Worm (Caenorhabditis elegans) whole organism, late embryonic: ENCODE results near the gene F53F1.2.

ENCODE experiments used
- C38D4.7 ChIP-seq: fragments of 200-800 bp; sonication (Bioruptor generic); optimal IDR thresholded peaks from 2 replicates; lab custom pipeline; 2018; ENCODE audit warnings: mild to moderate bottlenecking, missing genetic modification characterization, moderate library complexity, missing compliant biosample characterization
- F13H6.1 ChIP-seq: sonication (generic microtip); optimal IDR thresholded peaks from 2 replicates; lab custom pipeline; 2016; ENCODE audit warnings: missing genetic modification characterization, missing compliant biosample characterization
- K02D7.2 ChIP-seq: sonication (generic microtip); optimal IDR thresholded peaks from 2 replicates; lab custom pipeline; 2017; ENCODE audit warnings: mild to moderate bottlenecking, missing genetic modification characterization, missing compliant biosample characterization
- T23F11.4 ChIP-seq: fragments of 200-800 bp; sonication (Bioruptor generic); optimal IDR thresholded peaks from 2 replicates; lab custom pipeline; 2018; ENCODE audit warnings: mild to moderate bottlenecking, missing genetic modification characterization, missing compliant biosample characterization
- Y22D7AL.16 ChIP-seq: sonication (generic microtip); optimal IDR thresholded peaks from 2 replicates; lab custom pipeline; 2016; ENCODE audit warnings: missing genetic modification characterization, missing compliant biosample characterization
- ahr-1 ChIP-seq: sonication (generic microtip); optimal IDR thresholded peaks from 2 replicates; lab custom pipeline; 2016; ENCODE audit warnings: missing genetic modification characterization, missing compliant biosample characterization
- ceh-14 ChIP-seq: sonication (generic microtip); optimal IDR thresholded peaks from 2 replicates; lab custom pipeline; 2016; ENCODE audit warnings: missing genotype, missing genetic modification characterization, missing compliant biosample characterization
- ceh-18 ChIP-seq: sonication (generic microtip); optimal IDR thresholded peaks from 2 replicates; lab custom pipeline; 2016; ENCODE audit warnings: missing genetic modification characterization, missing compliant biosample characterization
- ceh-22 ChIP-seq: sonication (generic microtip); optimal IDR thresholded peaks from 2 replicates; lab custom pipeline; 2017; ENCODE audit warnings: missing biosample characterization, missing genetic modification characterization
- ceh-24 ChIP-seq: sonication (generic microtip); optimal IDR thresholded peaks from 2 replicates; lab custom pipeline; 2016; ENCODE audit warnings: mild to moderate bottlenecking, missing genetic modification characterization, missing compliant biosample characterization
- ceh-30 ChIP-seq: fragments of 150-350 bp; optimal IDR thresholded peaks from 2 replicates; lab custom pipeline; 2014; ENCODE audit warnings: missing biosample characterization, missing genetic modification characterization
- ceh-31 ChIP-seq: sonication (generic microtip); optimal IDR thresholded peaks from 2 replicates; lab custom pipeline; 2016; ENCODE audit warnings: missing genetic modification characterization, missing compliant biosample characterization
- ceh-34 ChIP-seq: sonication (generic microtip); optimal IDR thresholded peaks from 2 replicates; lab custom pipeline; 2016; ENCODE audit warnings: mild to moderate bottlenecking, missing genetic modification characterization, missing compliant biosample characterization
- ceh-48 ChIP-seq: sonication (generic microtip); optimal IDR thresholded peaks from 2 replicates; lab custom pipeline; 2016; ENCODE audit warnings: missing genetic modification characterization, inconsistent platforms, missing compliant biosample characterization
- ceh-9 ChIP-seq: sonication (generic microtip); optimal IDR thresholded peaks from 2 replicates; lab custom pipeline; 2016; ENCODE audit warnings: mild to moderate bottlenecking, missing genetic modification characterization, inconsistent platforms, missing compliant biosample characterization
- che-1 ChIP-seq: sonication (generic microtip); optimal IDR thresholded peaks from 2 replicates; lab custom pipeline; 2016; ENCODE audit warnings: mild to moderate bottlenecking, missing genetic modification characterization, missing compliant biosample characterization
- ets-4 ChIP-seq: sonication (generic microtip); optimal IDR thresholded peaks from 2 replicates; lab custom pipeline; 2016; ENCODE audit warnings: missing genetic modification characterization, missing compliant biosample characterization
- eyg-1 ChIP-seq: sonication (generic microtip); optimal IDR thresholded peaks from 2 replicates; lab custom pipeline; 2016; ENCODE audit warnings: missing genotype, missing genetic modification characterization, missing compliant biosample characterization
- fax-1 ChIP-seq: sonication (generic microtip); optimal IDR thresholded peaks from 2 replicates; lab custom pipeline; 2016; ENCODE audit warnings: missing genotype, missing genetic modification characterization, missing compliant biosample characterization
- fkh-10 ChIP-seq: fragments of 150-350 bp; optimal IDR thresholded peaks from 2 replicates; lab custom pipeline; 2014; ENCODE audit warnings: missing biosample characterization, missing genetic modification reagents, missing genetic modification characterization
- fkh-6 ChIP-seq: sonication (generic microtip); optimal IDR thresholded peaks from 2 replicates; lab custom pipeline; 2016; ENCODE audit warnings: missing genetic modification characterization, missing compliant biosample characterization
- gmeb-2 ChIP-seq: sonication (generic microtip); optimal IDR thresholded peaks from 2 replicates; lab custom pipeline; 2016; ENCODE audit warnings: missing genetic modification characterization, inconsistent platforms, missing compliant biosample characterization
- hlh-15 ChIP-seq: sonication (generic microtip); optimal IDR thresholded peaks from 2 replicates; lab custom pipeline; 2016; ENCODE audit warnings: missing genetic modification characterization, missing compliant biosample characterization
- hlh-8 ChIP-seq: sonication (generic microtip); optimal IDR thresholded peaks from 2 replicates; lab custom pipeline; 2016; ENCODE audit warnings: missing genotype, missing genetic modification characterization, missing compliant biosample characterization
- lim-6 ChIP-seq: sonication (generic microtip); optimal IDR thresholded peaks from 2 replicates; lab custom pipeline; 2016; ENCODE audit warnings: missing genetic modification characterization, missing compliant biosample characterization
- mec-3 ChIP-seq: sonication (generic microtip); optimal IDR thresholded peaks from 2 replicates; lab custom pipeline; 2016; ENCODE audit warnings: borderline replicate concordance, missing genetic modification characterization, missing compliant biosample characterization
- nfya-1 ChIP-seq: sonication (generic microtip); optimal IDR thresholded peaks from 2 replicates; lab custom pipeline; 2017; ENCODE audit warnings: missing genetic modification characterization, mild to moderate bottlenecking, missing compliant biosample characterization, antibody characterized with exemption, moderate library complexity
- odd-2 ChIP-seq: sonication (generic microtip); optimal IDR thresholded peaks from 2 replicates; lab custom pipeline; 2017; ENCODE audit warnings: antibody characterized with exemption, mild to moderate bottlenecking, missing genetic modification characterization, missing compliant biosample characterization
- pax-1 ChIP-seq: fragments of 150-350 bp; optimal IDR thresholded peaks from 2 replicates; lab custom pipeline; 2014; ENCODE audit warnings: missing biosample characterization, missing genetic modification characterization
- pqm-1 ChIP-seq: sonication (generic microtip); optimal IDR thresholded peaks from 2 replicates; lab custom pipeline; 2016; ENCODE audit warnings: missing genetic modification characterization, missing compliant biosample characterization
- pros-1 ChIP-seq: fragments of 150-350 bp; optimal IDR thresholded peaks from 2 replicates; lab custom pipeline; 2014; ENCODE audit warnings: missing biosample characterization, missing genetic modification reagents, missing genetic modification characterization
- rnt-1 ChIP-seq: sonication (generic microtip); optimal IDR thresholded peaks from 2 replicates; lab custom pipeline; 2016; ENCODE audit warnings: missing genetic modification characterization, missing compliant biosample characterization
- sdc-2 ChIP-seq: sonication (generic microtip); optimal IDR thresholded peaks from 2 replicates; lab custom pipeline; 2016; ENCODE audit warnings: missing genotype, missing genetic modification characterization, missing compliant biosample characterization
- sox-2 ChIP-seq: fragments of 200-800 bp; sonication (Bioruptor generic); IDR thresholded peaks from 2 replicates; pipeline ENCODE4 v1.3.6; 2022; ENCODE audit warnings: missing genetic modification reagents, missing genetic modification characterization, missing compliant biosample characterization
- sox-4 ChIP-seq: sonication (generic microtip); optimal IDR thresholded peaks from 2 replicates; lab custom pipeline; 2017; ENCODE audit warnings: mild to moderate bottlenecking, missing genetic modification characterization, inconsistent platforms, missing compliant biosample characterization
- syd-9 ChIP-seq: sonication (generic microtip); optimal IDR thresholded peaks from 2 replicates; lab custom pipeline; 2016; ENCODE audit warnings: mild to moderate bottlenecking, missing genetic modification characterization, moderate library complexity, missing compliant biosample characterization
- tbx-2 ChIP-seq: sonication (generic microtip); optimal IDR thresholded peaks from 2 replicates; lab custom pipeline; 2016; ENCODE audit warnings: missing genetic modification characterization, missing compliant biosample characterization
- tbx-7 ChIP-seq: sonication (generic microtip); optimal IDR thresholded peaks from 2 replicates; lab custom pipeline; 2016; ENCODE audit warnings: missing genotype, missing genetic modification characterization, missing compliant biosample characterization
- ttx-3 ChIP-seq: sonication (generic microtip); optimal IDR thresholded peaks from 2 replicates; lab custom pipeline; 2016; ENCODE audit warnings: missing genetic modification reagents, missing genetic modification characterization, missing compliant biosample characterization
- unc-42 ChIP-seq: sonication (generic microtip); optimal IDR thresholded peaks from 2 replicates; lab custom pipeline; 2016; ENCODE audit warnings: missing genotype, missing genetic modification characterization, missing compliant biosample characterization
- unc-55 ChIP-seq: sonication (generic microtip); optimal IDR thresholded peaks from 2 replicates; lab custom pipeline; 2017; ENCODE audit warnings: missing biosample characterization, missing genetic modification reagents, missing genetic modification characterization
- zip-5 ChIP-seq: sonication (generic microtip); optimal IDR thresholded peaks from 2 replicates; lab custom pipeline; 2016; ENCODE audit warnings: missing genetic modification characterization, missing compliant biosample characterization
- ztf-16 ChIP-seq: sonication (generic microtip); optimal IDR thresholded peaks from 2 replicates; lab custom pipeline; 2017; ENCODE audit warnings: missing genetic modification characterization, missing compliant biosample characterization

Gene F53F1.2

DNA sequence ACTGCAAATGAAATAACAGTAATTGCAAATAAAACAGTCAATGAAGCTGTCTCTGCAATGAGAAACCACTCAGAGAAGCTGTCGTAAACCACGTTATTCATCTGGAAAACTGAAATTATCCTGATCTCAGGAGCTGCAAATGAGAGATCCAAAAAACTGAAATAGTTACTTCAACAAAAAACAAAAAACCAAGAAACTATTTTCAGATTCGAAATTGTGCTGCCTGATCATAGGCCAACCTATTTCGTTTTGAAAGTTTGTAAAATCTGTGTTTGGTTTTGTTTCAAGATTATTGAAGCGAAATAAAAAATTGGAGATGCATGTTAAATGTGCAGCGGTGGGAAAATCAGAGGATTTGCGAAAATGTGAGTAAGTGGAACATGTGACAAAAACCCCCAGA, 14.0 kb downstream of the F53F1.2 start, which contains the start of gene srv-8:
Gene srv-8 (minus strand): TSS at position 101 of the 400 bp plus-strand sequence.
- TF ChIP-seq tbx-7 (tag; lab: Kevin White, UChicago) (no peak), mec-3 (tag; lab: Kevin White, UChicago) (no peak), zip-5 (no peak), ceh-24 (tag; lab: Kevin White, UChicago) (no peak), ets-4 (tag; lab: Kevin White, UChicago) (no peak), ttx-3 (tag; lab: Kevin White, UChicago) (no peak), gmeb-2 (tag; lab: Kevin White, UChicago) (no peak), C38D4.7 (GFP tag; lab: Kevin White, UChicago) (no peak), che-1 (tag; lab: Kevin White, UChicago) (no peak), sox-2 (GFP tag; lab: Robert Waterston, UW) (no peak), pros-1 (tag; lab: Kevin White, UChicago) (no peak)
- TF ChIP-seq, all 69 proteins: peak for 0

DNA sequence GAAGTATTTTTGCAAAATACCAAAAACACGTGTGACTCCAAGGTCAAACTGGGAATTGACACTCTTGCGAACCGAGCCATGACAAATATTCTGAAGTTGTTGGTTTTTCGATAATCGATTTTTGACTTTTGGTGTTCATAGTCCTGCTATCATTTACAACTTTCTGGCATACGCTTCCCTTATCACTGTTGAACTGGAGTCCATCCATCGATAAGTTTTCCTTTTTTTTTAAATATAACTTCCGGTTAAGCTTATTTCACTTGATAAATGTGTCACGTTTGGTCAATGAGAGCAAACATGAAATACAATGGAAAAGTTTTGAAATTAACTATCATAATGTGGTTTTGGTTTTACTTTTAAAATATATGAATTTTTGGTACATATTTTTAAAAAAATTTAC, 15.1 kb downstream of the F53F1.2 start:
- TF ChIP-seq tbx-2 (tag; lab: Kevin White, UChicago) (no peak), ahr-1 (tag; lab: Kevin White, UChicago) (no peak), Y22D7AL.16 (tag; lab: Kevin White, UChicago) (no peak), ceh-30 (tag; lab: Kevin White, UChicago) (no peak)

DNA sequence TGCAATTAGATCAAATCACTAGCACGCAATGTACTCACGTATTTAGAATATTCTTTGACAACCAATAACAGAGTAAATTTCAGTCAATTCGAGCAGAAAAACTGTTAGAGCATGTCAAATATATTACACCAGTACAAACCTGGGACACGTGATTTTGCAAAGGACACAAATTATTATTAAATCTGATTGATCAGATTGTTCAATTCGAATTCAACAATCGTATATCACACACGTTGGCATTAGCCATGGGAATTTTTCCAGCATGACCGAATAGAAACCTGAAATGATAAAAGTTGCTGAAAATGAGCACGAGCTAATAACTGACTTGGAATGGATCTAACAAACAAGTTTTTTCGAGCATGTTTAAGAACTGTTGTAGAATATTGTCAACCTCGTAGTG, 16.4 kb downstream of the F53F1.2 start, which contains the start of gene srv-9:
Gene srv-9 (minus strand): TSS at position 101 of the 400 bp plus-strand sequence.
- TF ChIP-seq fax-1 (tag; lab: Kevin White, UChicago) (no peak), eyg-1 (no peak), mec-3 (tag; lab: Kevin White, UChicago) (no peak), pax-1 (tag; lab: Kevin White, UChicago) (no peak), lim-6 (tag; lab: Kevin White, UChicago) (no peak), hlh-8 (no peak), hlh-15 (tag; lab: Kevin White, UChicago) (no peak), ztf-16 (tag; lab: Kevin White, UChicago) (no peak), ceh-24 (tag; lab: Kevin White, UChicago) (no peak)

ce11 chrV:13423608-13424007, 17.0 kb downstream of the F53F1.2 start, which contains the start of gene srv-10:
Gene srv-10 (plus strand): TSS chrV:13423908.
- no peak for TF ChIP-seq ceh-22 (tag; lab: Kevin White, UChicago)
- no peak for TF ChIP-seq odd-2
- no peak for TF ChIP-seq T23F11.4 (GFP tag; lab: Kevin White, UChicago)
- no peak for TF ChIP-seq unc-42
- TF ChIP-seq rnt-1 (tag; lab: Kevin White, UChicago), result no peak

- TF ChIP-seq che-1 (tag; lab: Kevin White, UChicago) (no peak), sox-2 (GFP tag; lab: Robert Waterston, UW) (no peak), T23F11.4 (GFP tag; lab: Kevin White, UChicago) (no peak), unc-42 (no peak), hlh-8 (no peak), K02D7.2 (no peak), fkh-6 (tag; lab: Kevin White, UChicago) (no peak), pqm-1 (tag; lab: Kevin White, UChicago) (no peak), F13H6.1 (tag; lab: Kevin White, UChicago) (no peak), ceh-48 (tag; lab: Kevin White, UChicago) (no peak), ceh-14 (tag; lab: Kevin White, UChicago) (no peak)
Observed at ce11 chrV:13426764-13427163, 20.1 kb downstream of the F53F1.2 start, which contains the start of gene srd-18. Gene srd-18 (minus strand): TSS chrV:13426864.

DNA sequence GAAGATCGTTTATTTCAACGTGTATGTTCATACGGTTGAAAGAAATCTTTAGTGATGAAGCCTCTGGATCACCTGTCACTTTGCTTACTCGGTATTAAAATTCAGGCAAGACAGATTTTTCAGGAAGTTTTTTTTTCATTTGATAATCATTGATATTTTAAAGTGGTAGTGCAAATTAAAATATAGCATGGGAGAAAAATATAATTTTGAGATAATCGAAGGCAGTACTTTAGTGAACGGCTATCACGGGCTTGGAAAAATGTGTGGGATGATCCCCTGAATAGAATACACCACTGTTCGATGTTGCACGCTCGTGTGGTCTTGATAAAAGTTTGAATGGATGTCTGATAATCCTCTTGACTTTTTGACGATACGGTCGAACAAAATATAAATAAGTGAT, 20.8 kb downstream of the F53F1.2 start:
- TF ChIP-seq unc-42, result no peak
- TF ChIP-seq hlh-8, result no peak
- no peak for TF ChIP-seq T23F11.4 (GFP tag; lab: Kevin White, UChicago)
- TF ChIP-seq ceh-9 (tag; lab: Kevin White, UChicago), result no peak
- no peak for TF ChIP-seq fkh-10
- TF ChIP-seq ceh-34 (tag; lab: Kevin White, UChicago), result no peak
- TF ChIP-seq ceh-31 (tag; lab: Kevin White, UChicago), result no peak
- no peak for TF ChIP-seq sdc-2 (tag; lab: Kevin White, UChicago)
- TF ChIP-seq ceh-22 (tag; lab: Kevin White, UChicago), result no peak
- TF ChIP-seq K02D7.2, result no peak
- no peak for TF ChIP-seq sox-4 (tag; lab: Kevin White, UChicago)
- no peak for TF ChIP-seq ets-4 (tag; lab: Kevin White, UChicago)
- TF ChIP-seq nfya-1, result no peak
- TF ChIP-seq syd-9, result no peak
- no peak for TF ChIP-seq pax-1 (tag; lab: Kevin White, UChicago)
- TF ChIP-seq unc-55 (GFP tag; lab: Kevin White, UChicago), result no peak
- no peak for TF ChIP-seq ceh-18 (tag; lab: Kevin White, UChicago)
